Fruit fly (Drosophila melanogaster) whole organism, embryonic: ENCODE results near the gene CG8135.

Experiments used
- Atf-2 ChIP-seq: fragments of 200-800 bp; sonication (Bioruptor generic); optimal IDR thresholded peaks from 2 replicates; lab custom pipeline; 2016; ENCODE audit warnings: missing biosample characterization, missing genetic modification characterization
- Atf6 ChIP-seq: fragments of 200-800 bp; sonication (Bioruptor generic); IDR thresholded peaks from 2 replicates; pipeline ENCODE4 v1.3.6; 2022; ENCODE audit warnings: missing biosample characterization, missing genetic modification characterization
- Blimp-1 ChIP-seq: fragments of 200-800 bp; sonication (Bioruptor generic); optimal IDR thresholded peaks from 3 replicates; lab custom pipeline; 2018; ENCODE audit warnings: missing biosample characterization, missing genetic modification characterization, mild to moderate bottlenecking, moderate library complexity, missing genetic modification reagents
- CG10431 ChIP-seq: fragments of 200-800 bp; sonication (Bioruptor generic); optimal IDR thresholded peaks from 3 replicates; lab custom pipeline; 2018; ENCODE audit warnings: missing biosample characterization, mild to moderate bottlenecking, missing genetic modification characterization
- CG10565 ChIP-seq: fragments of 200-800 bp; sonication (Bioruptor generic); optimal IDR thresholded peaks from 3 replicates; lab custom pipeline; 2016; ENCODE audit warnings: missing biosample characterization, mild to moderate bottlenecking, missing genetic modification characterization
- CG12155 ChIP-seq: fragments of 200-800 bp; sonication (Bioruptor generic); optimal IDR thresholded peaks from 3 replicates; lab custom pipeline; 2016; ENCODE audit warnings: missing biosample characterization, missing genetic modification characterization
- CG12299 ChIP-seq: fragments of 200-800 bp; sonication (Bioruptor generic); optimal IDR thresholded peaks from 2 replicates; lab custom pipeline; 2018; ENCODE audit warnings: missing biosample characterization, mild to moderate bottlenecking, missing genetic modification characterization
- CG12769 ChIP-seq: fragments of 200-800 bp; sonication (Bioruptor generic); optimal IDR thresholded peaks from 2 replicates; lab custom pipeline; 2019; ENCODE audit warnings: missing biosample characterization, mild to moderate bottlenecking, missing genetic modification characterization, moderate library complexity
- CG14710 ChIP-seq: fragments of 200-800 bp; sonication (Bioruptor generic); optimal IDR thresholded peaks from 3 replicates; lab custom pipeline; 2019; ENCODE audit warnings: missing biosample characterization, mild to moderate bottlenecking, missing genetic modification characterization, moderate library complexity
- CG16815 ChIP-seq: fragments of 200-800 bp; sonication (Bioruptor generic); optimal IDR thresholded peaks from 3 replicates; lab custom pipeline; 2017; ENCODE audit warnings: missing biosample characterization, mild to moderate bottlenecking, missing genetic modification characterization
- CG17568 ChIP-seq: fragments of 200-800 bp; sonication (Bioruptor generic); optimal IDR thresholded peaks from 2 replicates; lab custom pipeline; 2018; ENCODE audit warnings: missing biosample characterization, mild to moderate bottlenecking, missing genetic modification characterization, moderate library complexity
- CG17912 ChIP-seq: fragments of 200-800 bp; sonication (Bioruptor generic); optimal IDR thresholded peaks from 2 replicates; lab custom pipeline; 2018; ENCODE audit warnings: missing biosample characterization, mild to moderate bottlenecking, missing genetic modification characterization
- CG3065 ChIP-seq: fragments of 200-800 bp; sonication (Bioruptor generic); optimal IDR thresholded peaks from 2 replicates; lab custom pipeline; 2016; ENCODE audit warnings: missing biosample characterization, missing genetic modification characterization
- CG31224 ChIP-seq: fragments of 200-800 bp; sonication (Bioruptor generic); IDR thresholded peaks from 2 replicates; pipeline ENCODE4 v1.3.6; 2022; ENCODE audit warnings: missing biosample characterization, missing genetic modification characterization
- CG3407 ChIP-seq: fragments of 200-800 bp; sonication (Bioruptor generic); optimal IDR thresholded peaks from 2 replicates; lab custom pipeline; 2018; ENCODE audit warnings: missing biosample characterization, mild to moderate bottlenecking, missing genetic modification characterization
- CG4617 ChIP-seq: fragments of 200-800 bp; sonication (Bioruptor generic); optimal IDR thresholded peaks from 3 replicates; lab custom pipeline; 2016; ENCODE audit warnings: missing biosample characterization, missing genetic modification characterization, borderline replicate concordance
- CG4707 ChIP-seq: fragments of 200-800 bp; sonication (Bioruptor generic); optimal IDR thresholded peaks from 2 replicates; lab custom pipeline; 2018; ENCODE audit warnings: missing biosample characterization, mild to moderate bottlenecking, missing genetic modification characterization, moderate library complexity
- CG5953 ChIP-seq: fragments of 200-800 bp; sonication (Bioruptor generic); IDR thresholded peaks from 2 replicates; pipeline ENCODE4 v1.3.6; 2022; ENCODE audit warnings: missing biosample characterization, missing genetic modification characterization
- CG7357 ChIP-seq: fragments of 200-800 bp; sonication (Bioruptor generic); IDR thresholded peaks from 3 replicates; pipeline ENCODE4 v1.3.6; 2022; ENCODE audit warnings: missing biosample characterization, missing genetic modification characterization
- CG7372 ChIP-seq: fragments of 200-800 bp; sonication (Bioruptor generic); IDR thresholded peaks from 2 replicates; pipeline ENCODE4 v1.3.6; 2022; ENCODE audit warnings: missing biosample characterization, missing genetic modification characterization
- CG8944 ChIP-seq: fragments of 200-800 bp; sonication (Bioruptor generic); optimal IDR thresholded peaks from 3 replicates; lab custom pipeline; 2016; ENCODE audit warnings: missing biosample characterization, missing genetic modification characterization
- CoRest ChIP-seq: fragments of 200-800 bp; sonication (Bioruptor generic); optimal IDR thresholded peaks from 3 replicates; lab custom pipeline; 2018; ENCODE audit warnings: missing biosample characterization, mild to moderate bottlenecking, missing genetic modification characterization, moderate library complexity
- D ChIP-seq, 2 experiments: fragments of 200-800 bp in 1 of 2; fragments of >200 bp in 1 of 2; sonication (Bioruptor generic) in 1 of 2; optimal IDR thresholded peaks; 2 replicates in 1 of 2; 3 replicates in 1 of 2; lab custom pipeline; 2017; ENCODE audit warnings: mild to moderate bottlenecking in 1 of 2, missing biosample characterization in 1 of 2, missing genetic modification characterization in 1 of 2, missing genetic modification reagents in 1 of 2
- ERR ChIP-seq: fragments of 200-800 bp; sonication (Bioruptor generic); optimal IDR thresholded peaks from 2 replicates; lab custom pipeline; 2016; ENCODE audit warnings: missing biosample characterization, missing genetic modification characterization
- Fer3 ChIP-seq: fragments of 200-800 bp; sonication (Bioruptor generic); optimal IDR thresholded peaks from 2 replicates; lab custom pipeline; 2018; ENCODE audit warnings: missing biosample characterization, mild to moderate bottlenecking, missing genetic modification characterization, moderate library complexity
- HHEX ChIP-seq: fragments of 200-800 bp; sonication (Bioruptor generic); optimal IDR thresholded peaks from 3 replicates; lab custom pipeline; 2017; ENCODE audit warnings: missing biosample characterization, mild to moderate bottlenecking, missing genetic modification characterization, missing genetic modification reagents
- Hmx ChIP-seq: fragments of 200-800 bp; sonication (Bioruptor generic); optimal IDR thresholded peaks from 2 replicates; lab custom pipeline; 2016; ENCODE audit warnings: missing biosample characterization, missing genetic modification characterization
- Jarid2 ChIP-seq: fragments of 200-800 bp; sonication (Bioruptor generic); optimal IDR thresholded peaks from 3 replicates; lab custom pipeline; 2017; ENCODE audit warnings: mild to moderate bottlenecking, missing biosample characterization, missing genetic modification reagents, missing genetic modification characterization
- MTF-1 ChIP-seq: fragments of 200-800 bp; sonication (Bioruptor generic); optimal IDR thresholded peaks from 2 replicates; lab custom pipeline; 2018; ENCODE audit warnings: missing biosample characterization, mild to moderate bottlenecking, missing genetic modification characterization, borderline replicate concordance
- Poxn ChIP-seq: fragments of 200-800 bp; sonication (Bioruptor generic); IDR thresholded peaks from 2 replicates; pipeline ENCODE4 v1.3.6; 2022; ENCODE audit warnings: missing biosample characterization, missing genetic modification characterization
- Trl ChIP-seq, 3 experiments: fragments of >200 bp in 2 of 3; fragments of 200-800 bp in 1 of 3; sonication (Bioruptor generic) in 1 of 3; optimal IDR thresholded peaks; 2 replicates in 1 of 3; 3 replicates in 2 of 3; lab custom pipeline; 2016 to 2017; ENCODE audit warnings: missing biosample characterization in 1 of 3, missing genetic modification characterization in 1 of 3
- Xrp1 ChIP-seq: fragments of 200-800 bp; sonication (Bioruptor generic); IDR thresholded peaks from 2 replicates; pipeline ENCODE4 v1.3.6; 2022; ENCODE audit warnings: missing biosample characterization, missing genetic modification characterization
- ara ChIP-seq: fragments of 200-800 bp; sonication (Bioruptor generic); IDR thresholded peaks from 2 replicates; pipeline ENCODE4 v1.3.6; 2022; ENCODE audit warnings: missing biosample characterization, missing genetic modification characterization
- az2 ChIP-seq: fragments of 200-800 bp; sonication (Bioruptor generic); optimal IDR thresholded peaks from 3 replicates; lab custom pipeline; 2016; ENCODE audit warnings: missing biosample characterization, missing genetic modification characterization
- bigmax ChIP-seq: fragments of 200-800 bp; sonication (Bioruptor generic); optimal IDR thresholded peaks from 2 replicates; lab custom pipeline; 2018; ENCODE audit warnings: missing biosample characterization, mild to moderate bottlenecking, missing genetic modification characterization
- bsh ChIP-seq, 2 experiments: fragments of 200-800 bp; sonication (Bioruptor generic); optimal IDR thresholded peaks; 2 replicates each; lab custom pipeline; 2017 to 2018; ENCODE audit warnings: mild to moderate bottlenecking in 2 of 2, missing biosample characterization in 2 of 2, missing genetic modification characterization in 2 of 2, moderate library complexity in 1 of 2
- chm ChIP-seq: fragments of 200-800 bp; sonication (Bioruptor generic); IDR thresholded peaks from 2 replicates; pipeline ENCODE4 v1.3.6; 2022; ENCODE audit warnings: missing biosample characterization, missing genetic modification characterization
- fd102C ChIP-seq: fragments of 200-800 bp; sonication (Bioruptor generic); optimal IDR thresholded peaks from 2 replicates; lab custom pipeline; 2018; ENCODE audit warnings: missing biosample characterization, mild to moderate bottlenecking, missing genetic modification characterization, moderate library complexity
- fd64A ChIP-seq: fragments of 200-800 bp; sonication (Bioruptor generic); optimal IDR thresholded peaks from 3 replicates; lab custom pipeline; 2018; ENCODE audit warnings: missing biosample characterization, mild to moderate bottlenecking, missing genetic modification characterization
- otp ChIP-seq: fragments of 200-800 bp; sonication (Bioruptor generic); IDR thresholded peaks from 3 replicates; pipeline ENCODE4, ENCODE4 v1.3.6; 2022; ENCODE audit warnings: missing biosample characterization, missing genetic modification characterization
- ranshi ChIP-seq: fragments of 200-800 bp; sonication (Bioruptor generic); IDR thresholded peaks from 2 replicates; pipeline ENCODE4 v1.3.6; 2022; ENCODE audit warnings: missing biosample characterization, missing genetic modification characterization
- salm ChIP-seq: fragments of 200-800 bp; sonication (Bioruptor generic); optimal IDR thresholded peaks from 2 replicates; lab custom pipeline; 2018; ENCODE audit warnings: missing biosample characterization, mild to moderate bottlenecking, missing genetic modification characterization
- sens-2 ChIP-seq: fragments of 200-800 bp; sonication (Bioruptor generic); IDR thresholded peaks from 2 replicates; pipeline ENCODE4 v1.3.6; 2022; ENCODE audit warnings: missing biosample characterization, missing genetic modification characterization
- slp2 ChIP-seq: fragments of 200-800 bp; sonication (Bioruptor generic); optimal IDR thresholded peaks from 2 replicates; lab custom pipeline; 2016; ENCODE audit warnings: missing biosample characterization, missing genetic modification characterization
- stwl ChIP-seq: fragments of 200-800 bp; sonication (Bioruptor generic); optimal IDR thresholded peaks from 3 replicates; lab custom pipeline; 2018; ENCODE audit warnings: missing biosample characterization, mild to moderate bottlenecking, missing genetic modification characterization, moderate library complexity
- trh ChIP-seq: fragments of 200-800 bp; sonication (Bioruptor generic); optimal IDR thresholded peaks from 2 replicates; lab custom pipeline; 2016; ENCODE audit warnings: missing biosample characterization, missing genetic modification characterization
- tup ChIP-seq: fragments of 200-800 bp; sonication (Bioruptor generic); optimal IDR thresholded peaks from 2 replicates; lab custom pipeline; 2016; ENCODE audit warnings: missing biosample characterization, mild to moderate bottlenecking, missing genetic modification characterization, moderate library complexity
- yki ChIP-seq: fragments of >200 bp; optimal IDR thresholded peaks from 3 replicates; lab custom pipeline; 2018
- zfh2 ChIP-seq: fragments of 200-800 bp; sonication (Bioruptor generic); optimal IDR thresholded peaks from 2 replicates; lab custom pipeline; 2016; ENCODE audit warnings: missing biosample characterization, missing genetic modification characterization

The CG8135 gene

DNA sequence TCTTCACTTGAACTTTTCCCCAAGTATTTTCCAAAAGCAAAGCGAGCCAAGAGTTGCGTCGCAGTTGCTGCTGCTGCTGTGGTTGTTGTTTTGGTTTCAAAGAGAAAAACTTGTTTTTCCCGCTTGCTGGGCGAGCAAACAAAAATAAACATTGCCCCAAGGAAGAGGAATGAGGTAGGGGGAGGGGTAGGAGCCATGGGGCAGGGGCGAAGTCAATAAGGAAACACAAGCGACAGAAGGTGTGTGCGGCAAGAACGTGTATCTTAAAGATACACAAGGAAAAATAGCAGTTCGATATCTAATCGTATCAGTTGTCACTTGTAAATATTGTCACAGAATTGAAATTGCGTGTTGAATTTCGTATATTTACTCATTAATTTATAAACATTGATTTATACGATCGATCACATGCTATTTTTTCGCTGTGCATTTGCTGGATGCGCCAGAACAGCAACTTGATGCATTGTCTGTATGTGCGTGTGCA lies 10.6 kb upstream of the CG8135 start (continued):
- TF ChIP-seq CG8944 (GFP tag; lab: Kevin White, UChicago) (peak; percentile 23), ara (GFP tag; lab: Robert Waterston, UW) (peak; percentile 89), stwl (tag; lab: Kevin White, UChicago) (no peak), CG10565 (GFP tag; lab: Kevin White, UChicago) (no peak), salm (tag; lab: Kevin White, UChicago) (peak; percentile 58), bsh (GFP tag; optimal IDR thresholded peaks at IDR 0.05; lab: Kevin White, UChicago) (peak; percentile 89 to 95), fd102C (GFP tag; lab: Kevin White, UChicago) (peak; percentile 47), Jarid2 (no peak), CG12299 (tag; lab: Kevin White, UChicago) (peak; percentile 40), CG12769 (tag; lab: Kevin White, UChicago) (peak; percentile 84), Atf-2 (GFP tag; lab: Kevin White, UChicago) (peak; percentile 40), trh (GFP tag; lab: Kevin White, UChicago) (peak; percentile 3), CG4707 (GFP tag; lab: Kevin White, UChicago) (peak; percentile 61), yki (lab: Kevin White, UChicago) (no peak), CG3065 (GFP tag; lab: Kevin White, UChicago) (peak; percentile 34), chm (GFP tag; lab: Robert Waterston, UW) (peak; percentile 78), ranshi (GFP tag; lab: Robert Waterston, UW) (peak; percentile 57; the same call in 1 of the 2 replicates), ERR (GFP tag; lab: Kevin White, UChicago) (no peak), CoRest (peak; percentile 76), D (optimal IDR thresholded peaks at IDR 0.05; lab: Kevin White, UChicago) (no peak), D (GFP tag; optimal IDR thresholded peaks at IDR 0.05; lab: Kevin White, UChicago) (peak; percentile 80), fd64A (GFP tag; lab: Kevin White, UChicago) (peak; percentile 89), Poxn (GFP tag; lab: Robert Waterston, UW) (no peak), CG4617 (GFP tag; lab: Kevin White, UChicago) (peak; percentile 14), CG12155 (GFP tag; lab: Kevin White, UChicago) (peak; percentile 20), az2 (GFP tag; lab: Kevin White, UChicago) (peak; percentile 70), otp (peak; percentile 72), CG14710 (tag; lab: Kevin White, UChicago) (peak; percentile 85), CG17568 (GFP tag; lab: Kevin White, UChicago) (peak; percentile 81), HHEX (GFP tag; lab: Kevin White, UChicago) (peak; percentile 56), Blimp-1 (GFP tag; lab: Kevin White, UChicago) (peak; percentile 81), Xrp1 (GFP tag; lab: Robert Waterston, UW) (peak; percentile 92), sens-2 (GFP tag; lab: Robert Waterston, UW) (peak; percentile 48), bigmax (GFP tag; lab: Kevin White, UChicago) (no peak), CG7372 (peak; percentile 53), slp2 (GFP tag; lab: Kevin White, UChicago) (peak; percentile 5), Hmx (GFP tag; lab: Kevin White, UChicago) (no peak), CG7357 (no peak), MTF-1 (GFP tag; lab: Kevin White, UChicago) (peak; percentile 81), zfh2 (GFP tag; lab: Kevin White, UChicago) (no peak), CG10431 (peak; percentile 61), Atf6 (GFP tag; lab: Robert Waterston, UW) (peak; percentile 67), CG17912 (GFP tag; lab: Kevin White, UChicago) (no peak), CG31224 (GFP tag; lab: Robert Waterston, UW) (peak; percentile 42; the same call in 1 of the 2 replicates), Trl (optimal IDR thresholded peaks at IDR 0.05; lab: Kevin White, UChicago) (no peak), Trl (GFP tag; optimal IDR thresholded peaks at IDR 0.05; lab: Kevin White, UChicago) (peak; percentile 56), Fer3 (tag; lab: Kevin White, UChicago) (peak; percentile 51), tup (GFP tag; lab: Kevin White, UChicago) (peak; percentile 44), CG16815 (GFP tag; lab: Kevin White, UChicago) (peak; percentile 64), CG5953 (peak; percentile 41; the same call in 1 of the 2 replicates), CG3407 (peak; percentile 72)
